Worm (Caenorhabditis elegans) whole organism, young adult: Measurements from ENCODE around the gene far-6.

Experiments
- B0019.2 ChIP-seq: fragments of 200-800 bp; sonication (Bioruptor generic); conservative IDR thresholded peaks from 2 replicates; pipeline ENCODE4 v1.3.6; 2022; ENCODE audit warnings: missing genetic modification reagents, missing genetic modification characterization, missing compliant biosample characterization
- B0336.3 ChIP-seq: fragments of 200-800 bp; sonication (Bioruptor generic); IDR thresholded peaks from 2 replicates; pipeline ENCODE4 v1.3.6; 2022; ENCODE audit warnings: missing genetic modification characterization, missing compliant biosample characterization
- C06A6.2 ChIP-seq: fragments of 200-800 bp; sonication (Bioruptor generic); conservative IDR thresholded peaks from 2 replicates; pipeline ENCODE4 v1.3.6; 2022; ENCODE audit warnings: missing genetic modification characterization, missing compliant biosample characterization
- F10E7.11 ChIP-seq: sonication (generic microtip); optimal IDR thresholded peaks from 2 replicates; lab custom pipeline; 2017; ENCODE audit warnings: mild to moderate bottlenecking, missing genetic modification characterization, moderate library complexity, missing compliant biosample characterization
- F33H1.4 ChIP-seq: fragments of 200-800 bp; sonication (Bioruptor generic); IDR thresholded peaks from 2 replicates; pipeline ENCODE4 v1.3.6; 2022; ENCODE audit warnings: missing genetic modification reagents, missing genetic modification characterization, missing compliant biosample characterization
- F39B2.1 ChIP-seq: fragments of 200-800 bp; sonication (Bioruptor generic); IDR thresholded peaks from 2 replicates; pipeline ENCODE4 v1.3.6; 2022; ENCODE audit warnings: missing genetic modification reagents, missing genetic modification characterization, missing compliant biosample characterization
- F55B11.4 ChIP-seq: sonication (generic microtip); optimal IDR thresholded peaks from 2 replicates; lab custom pipeline; 2016; ENCODE audit warnings: missing compliant biosample characterization, missing genetic modification characterization, borderline replicate concordance; ENCODE audit not compliant: insufficient read depth
- K12H6.12 ChIP-seq: fragments of 200-800 bp; sonication (Bioruptor generic); optimal IDR thresholded peaks from 2 replicates; lab custom pipeline; 2018; ENCODE audit warnings: mild to moderate bottlenecking, missing genetic modification characterization, missing compliant biosample characterization
- T07F8.4 ChIP-seq: sonication (generic microtip); optimal IDR thresholded peaks from 2 replicates; lab custom pipeline; 2016; ENCODE audit warnings: mild to moderate bottlenecking, missing genetic modification characterization, moderate library complexity, missing compliant biosample characterization
- T26A5.8 ChIP-seq: sonication (generic microtip); optimal IDR thresholded peaks from 2 replicates; lab custom pipeline; 2016; ENCODE audit warnings: missing genetic modification characterization, missing compliant biosample characterization
- akir-1 ChIP-seq: fragments of 200-800 bp; sonication (Bioruptor generic); optimal IDR thresholded peaks from 2 replicates; lab custom pipeline; 2018; ENCODE audit warnings: mild to moderate bottlenecking, missing genetic modification characterization, moderate library complexity, missing compliant biosample characterization
- ama-1 ChIP-seq, 3 experiments: fragments of 150-350 bp in 1 of 3; sonication (generic microtip) in 2 of 3; optimal IDR thresholded peaks; 2 replicates each; lab custom pipeline; 2014 to 2018; ENCODE audit warnings: missing biosample characterization in 2 of 3, missing genetic modification characterization in 2 of 3, missing genetic modification reagents in 2 of 3
- atf-7 ChIP-seq: sonication (generic microtip); optimal IDR thresholded peaks from 2 replicates; lab custom pipeline; 2017; ENCODE audit warnings: mild to moderate bottlenecking, missing genetic modification characterization, missing compliant biosample characterization
- attf-3 ChIP-seq: fragments of 200-800 bp; sonication (Bioruptor generic); conservative IDR thresholded peaks from 2 replicates; pipeline ENCODE4 v1.3.6; 2022; ENCODE audit warnings: missing genetic modification reagents, missing genetic modification characterization, missing compliant biosample characterization
- bed-2 ChIP-seq: fragments of 200-800 bp; sonication (Bioruptor generic); IDR thresholded peaks from 2 replicates; pipeline ENCODE4 v1.3.6; 2022; ENCODE audit warnings: missing genetic modification reagents, missing genetic modification characterization, missing compliant biosample characterization
- ceh-58 ChIP-seq: fragments of 200-800 bp; sonication (Bioruptor generic); IDR thresholded peaks from 2 replicates; pipeline ENCODE4 v1.3.6; 2022; ENCODE audit warnings: missing genetic modification characterization, missing compliant biosample characterization
- ceh-91 ChIP-seq: fragments of 200-800 bp; sonication (Bioruptor generic); IDR thresholded peaks from 2 replicates; pipeline ENCODE4 v1.3.6; 2022; ENCODE audit warnings: missing genetic modification reagents, missing genetic modification characterization, missing compliant biosample characterization
- dpff-1 ChIP-seq: sonication (generic microtip); optimal IDR thresholded peaks from 2 replicates; lab custom pipeline; 2017; ENCODE audit warnings: mild to moderate bottlenecking, missing genetic modification characterization, missing compliant biosample characterization
- dpl-1 ChIP-seq: fragments of 150-350 bp; optimal IDR thresholded peaks from 2 replicates; lab custom pipeline; 2014; ENCODE audit warnings: missing biosample characterization, missing genetic modification reagents, missing genetic modification characterization
- ets-4 ChIP-seq: fragments of 200-800 bp; sonication (Bioruptor generic); optimal IDR thresholded peaks from 2 replicates; lab custom pipeline; 2018; ENCODE audit warnings: mild to moderate bottlenecking, missing genetic modification characterization, missing compliant biosample characterization
- hsf-1 ChIP-seq: fragments of 200-800 bp; sonication (Bioruptor generic); IDR thresholded peaks from 2 replicates; pipeline ENCODE4 v1.3.6; 2022; ENCODE audit warnings: missing genetic modification reagents, missing genetic modification characterization, missing compliant biosample characterization
- let-607 ChIP-seq, 2 experiments: fragments of 200-800 bp in 1 of 2; sonication (Bioruptor generic) in 1 of 2; sonication (generic microtip) in 1 of 2; optimal IDR thresholded peaks; 2 replicates each; lab custom pipeline; 2016 to 2018; ENCODE audit warnings: mild to moderate bottlenecking in 2 of 2, missing compliant biosample characterization in 2 of 2, missing genetic modification characterization in 2 of 2, moderate library complexity in 2 of 2, missing genotype in 1 of 2
- lin-26 ChIP-seq: fragments of 200-800 bp; sonication (Bioruptor generic); IDR thresholded peaks from 2 replicates; pipeline ENCODE4 v1.3.6; 2022; ENCODE audit warnings: missing genetic modification reagents, missing genetic modification characterization, missing compliant biosample characterization
- lin-35 ChIP-seq, 3 experiments: fragments of 150-350 bp in 2 of 3; sonication (generic microtip) in 1 of 3; optimal IDR thresholded peaks; 2 replicates each; lab custom pipeline; 2014 to 2018; ENCODE audit warnings: missing biosample characterization in 3 of 3, missing genetic modification characterization in 3 of 3, missing genetic modification reagents in 3 of 3
- lin-54 ChIP-seq: fragments of 200-800 bp; sonication (Bioruptor generic); optimal IDR thresholded peaks from 2 replicates; lab custom pipeline; 2018; ENCODE audit warnings: mild to moderate bottlenecking, missing genetic modification characterization, missing compliant biosample characterization
- lir-1 ChIP-seq: fragments of 200-800 bp; sonication (Bioruptor generic); conservative IDR thresholded peaks from 2 replicates; pipeline ENCODE4 v1.3.6; 2022; ENCODE audit warnings: missing genetic modification reagents, missing genetic modification characterization, missing compliant biosample characterization
- madf-6 ChIP-seq: fragments of 200-800 bp; sonication (Bioruptor generic); IDR thresholded peaks from 2 replicates; pipeline ENCODE4 v1.3.6; 2022; ENCODE audit warnings: missing genetic modification reagents, missing genetic modification characterization, missing compliant biosample characterization
- mxl-1 ChIP-seq: sonication (generic microtip); optimal IDR thresholded peaks from 2 replicates; lab custom pipeline; 2016; ENCODE audit warnings: missing genetic modification characterization, missing compliant biosample characterization
- nfya-1 ChIP-seq: sonication (generic microtip); optimal IDR thresholded peaks from 2 replicates; lab custom pipeline; 2017; ENCODE audit warnings: antibody characterized with exemption, missing compliant biosample characterization, missing genetic modification characterization, borderline replicate concordance; ENCODE audit not compliant: insufficient read depth
- nfya-2 ChIP-seq: fragments of 200-800 bp; sonication (Bioruptor generic); IDR thresholded peaks from 2 replicates; pipeline ENCODE4 v1.3.6; 2022; ENCODE audit warnings: missing genetic modification reagents, missing genetic modification characterization, missing compliant biosample characterization
- nhr-179 ChIP-seq: sonication (generic microtip); optimal IDR thresholded peaks from 2 replicates; lab custom pipeline; 2016; ENCODE audit warnings: mild to moderate bottlenecking, missing genetic modification characterization, missing compliant biosample characterization
- pha-4 ChIP-seq: fragments of 150-350 bp; sonication (generic microtip); optimal IDR thresholded peaks from 2 replicates; lab custom pipeline; 2014; ENCODE audit warnings: missing biosample characterization, missing genetic modification reagents, missing genetic modification characterization
- rec-8 ChIP-seq, 2 experiments: sonication (generic microtip); optimal IDR thresholded peaks; 2 replicates each; lab custom pipeline; 2016; ENCODE audit warnings: mild to moderate bottlenecking in 2 of 2, missing genetic modification characterization in 2 of 2, missing genetic modification reagents in 2 of 2, missing genotype in 2 of 2, missing biosample characterization in 1 of 2, missing compliant biosample characterization in 1 of 2, moderate library complexity in 1 of 2
- repo-1 ChIP-seq: sonication (generic microtip); optimal IDR thresholded peaks from 2 replicates; lab custom pipeline; 2017; ENCODE audit warnings: mild to moderate bottlenecking, missing genetic modification characterization, missing compliant biosample characterization
- sdz-38 ChIP-seq: sonication (generic microtip); optimal IDR thresholded peaks from 2 replicates; lab custom pipeline; 2016; ENCODE audit warnings: missing genotype, missing genetic modification characterization, missing compliant biosample characterization
- snpc-1.1 ChIP-seq: sonication (generic microtip); optimal IDR thresholded peaks from 2 replicates; lab custom pipeline; 2017; ENCODE audit warnings: missing genetic modification characterization, mild to moderate bottlenecking, missing compliant biosample characterization, antibody characterized with exemption, moderate library complexity, missing genotype, missing genetic modification reagents; ENCODE audit not compliant: insufficient read depth
- snpc-3.4 ChIP-seq: sonication (generic microtip); optimal IDR thresholded peaks from 2 replicates; lab custom pipeline; 2017; ENCODE audit warnings: missing genetic modification characterization, mild to moderate bottlenecking, missing compliant biosample characterization, antibody characterized with exemption, moderate library complexity, missing genotype, missing genetic modification reagents
- somi-1 ChIP-seq: fragments of 200-800 bp; sonication (Bioruptor generic); optimal IDR thresholded peaks from 2 replicates; lab custom pipeline; 2018; ENCODE audit warnings: mild to moderate bottlenecking, missing genetic modification characterization, missing compliant biosample characterization
- tbp1 ChIP-seq: fragments of 200-800 bp; sonication (Bioruptor generic); optimal IDR thresholded peaks from 2 replicates; lab custom pipeline; 2018; ENCODE audit warnings: mild to moderate bottlenecking, missing genetic modification characterization, missing compliant biosample characterization
- tlf-1 ChIP-seq: fragments of 200-800 bp; sonication (Bioruptor generic); optimal IDR thresholded peaks from 2 replicates; lab custom pipeline; 2018; ENCODE audit warnings: mild to moderate bottlenecking, missing genetic modification characterization, missing compliant biosample characterization
- unc-62 ChIP-seq: fragments of 150-350 bp; optimal IDR thresholded peaks from 2 replicates; lab custom pipeline; 2014; ENCODE audit warnings: missing biosample characterization, missing genetic modification reagents, missing genetic modification characterization
- xnd-1 ChIP-seq: sonication (generic microtip); optimal IDR thresholded peaks from 2 replicates; lab custom pipeline; 2016; ENCODE audit warnings: missing genotype, missing genetic modification reagents, missing genetic modification characterization, missing compliant biosample characterization
- zfh-2 ChIP-seq: fragments of 200-800 bp; sonication (Bioruptor generic); conservative IDR thresholded peaks from 2 replicates; pipeline ENCODE4 v1.3.6; 2022; ENCODE audit warnings: missing genetic modification reagents, missing genetic modification characterization, missing compliant biosample characterization
- ztf-18 ChIP-seq: sonication (generic microtip); optimal IDR thresholded peaks from 2 replicates; lab custom pipeline; 2016; ENCODE audit warnings: missing genotype, mild to moderate bottlenecking, missing genetic modification characterization, missing compliant biosample characterization
- ztf-22 ChIP-seq: fragments of 200-800 bp; sonication (Bioruptor generic); optimal IDR thresholded peaks from 2 replicates; lab custom pipeline; 2018; ENCODE audit warnings: mild to moderate bottlenecking, missing genetic modification characterization, moderate library complexity, missing compliant biosample characterization
- ztf-25 ChIP-seq: fragments of 200-800 bp; sonication (Bioruptor generic); IDR thresholded peaks from 2 replicates; pipeline ENCODE4 v1.3.6; 2022; ENCODE audit warnings: missing genetic modification reagents, missing genetic modification characterization, missing compliant biosample characterization
- ztf-28 ChIP-seq: fragments of 200-800 bp; sonication (Bioruptor generic); IDR thresholded peaks from 2 replicates; pipeline ENCODE4 v1.3.6; 2022; ENCODE audit warnings: missing genetic modification reagents, missing genetic modification characterization, missing compliant biosample characterization
- ztf-6 ChIP-seq: fragments of 200-800 bp; sonication (Bioruptor generic); IDR thresholded peaks from 2 replicates; pipeline ENCODE4 v1.3.6; 2022; ENCODE audit warnings: missing genetic modification reagents, missing genetic modification characterization, missing compliant biosample characterization

Gene far-6

ce11 chrIV:13356005-13356404 lies 27.8 kb downstream of the far-6 start (continued):
- no peak for TF ChIP-seq ztf-28 (GFP tag; lab: Robert Waterston, UW)
- no peak for TF ChIP-seq mxl-1 (tag; lab: Kevin White, UChicago)
- TF ChIP-seq nhr-179 (tag; lab: Kevin White, UChicago), result no peak
- no peak; the same call in 1 of the 2 replicates for TF ChIP-seq madf-6
- TF ChIP-seq tbp1 (GFP tag; lab: Kevin White, UChicago), result no peak
- TF ChIP-seq dpff-1 (tag; lab: Kevin White, UChicago), result no peak
- TF ChIP-seq F55B11.4 (tag; lab: Kevin White, UChicago), result no peak
- TF ChIP-seq T26A5.8 (tag; lab: Kevin White, UChicago), result no peak
- TF ChIP-seq lin-26 (GFP tag; lab: Robert Waterston, UW), result no peak
- TF ChIP-seq F33H1.4 (GFP tag; lab: Robert Waterston, UW), result 0 out of 2 replicates have a peak, but pooled peaks have one; percentile 8
- no peak for TF ChIP-seq rec-8 (tag; optimal IDR thresholded peaks at IDR 0.05; lab: Kevin White, UChicago)
- no peak for TF ChIP-seq ets-4
- no peak for TF ChIP-seq atf-7 (tag; lab: Kevin White, UChicago)
- no peak for TF ChIP-seq ceh-91
- TF ChIP-seq ama-1 (optimal IDR thresholded peaks at IDR 0.05; lab: Kevin White, UChicago), result no peak
- peak in 1 of 2 experiments; percentile 21 for TF ChIP-seq ama-1 (GFP tag; optimal IDR thresholded peaks at IDR 0.05; lab: Kevin White, UChicago)
- TF ChIP-seq lin-54 (GFP tag; lab: Kevin White, UChicago), result no peak
- no peak for TF ChIP-seq ztf-22 (GFP tag; lab: Kevin White, UChicago)
- 0 out of 2 replicates have a peak, but pooled peaks have one; percentile 30 for TF ChIP-seq ceh-58
- TF ChIP-seq nfya-2, result no peak
- no peak for TF ChIP-seq B0019.2 (GFP tag; lab: Robert Waterston, UW)
- no peak for TF ChIP-seq dpl-1 (GFP tag; lab: Kevin White, UChicago)
- TF ChIP-seq lin-35 (GFP tag; optimal IDR thresholded peaks at IDR 0.05; lab: Kevin White, UChicago), result no peak
- no peak for TF ChIP-seq tlf-1 (GFP tag; lab: Kevin White, UChicago)
- TF ChIP-seq repo-1, result no peak
- TF ChIP-seq let-607 (tag; optimal IDR thresholded peaks at IDR 0.05; lab: Kevin White, UChicago), result no peak
- TF ChIP-seq akir-1 (GFP tag; lab: Kevin White, UChicago), result no peak
- TF ChIP-seq hsf-1 (GFP tag; lab: Robert Waterston, UW), result peak; percentile 63
- no peak for TF ChIP-seq nfya-1 (tag; lab: Kevin White, UChicago)
- no peak for TF ChIP-seq sdz-38 (tag; lab: Kevin White, UChicago)
- no peak for TF ChIP-seq ztf-25 (GFP tag; lab: Robert Waterston, UW)
- no peak for TF ChIP-seq snpc-3.4 (tag; lab: Kevin White, UChicago)
- TF ChIP-seq F10E7.11 (tag; lab: Kevin White, UChicago), result no peak
- TF ChIP-seq T07F8.4, result no peak
- no peak for TF ChIP-seq somi-1 (GFP tag; lab: Kevin White, UChicago)
- no peak for TF ChIP-seq C06A6.2
- TF ChIP-seq bed-2 (GFP tag; lab: Robert Waterston, UW), result no peak
- TF ChIP-seq pha-4 (tag; lab: Kevin White, UChicago), result no peak
- TF ChIP-seq ztf-18 (tag; lab: Kevin White, UChicago), result no peak
- no peak for TF ChIP-seq snpc-1.1 (tag; lab: Kevin White, UChicago)
- no peak for TF ChIP-seq lir-1
- no peak for TF ChIP-seq zfh-2 (GFP tag; lab: Robert Waterston, UW)
- TF ChIP-seq K12H6.12 (tag; lab: Kevin White, UChicago), result no peak
- no peak for TF ChIP-seq ztf-6 (GFP tag; lab: Robert Waterston, UW)
- no peak for TF ChIP-seq unc-62 (GFP tag; lab: Kevin White, UChicago)
- TF ChIP-seq B0336.3, result peak; percentile 57; the same call in 1 of the 2 replicates
- no peak for TF ChIP-seq xnd-1 (tag; lab: Kevin White, UChicago)
- TF ChIP-seq attf-3, result no peak
- TF ChIP-seq F39B2.1, result no peak
